Fruit fly (Drosophila melanogaster): ENCODE data around the gene CG14456.

The CG14456 gene

DNA sequence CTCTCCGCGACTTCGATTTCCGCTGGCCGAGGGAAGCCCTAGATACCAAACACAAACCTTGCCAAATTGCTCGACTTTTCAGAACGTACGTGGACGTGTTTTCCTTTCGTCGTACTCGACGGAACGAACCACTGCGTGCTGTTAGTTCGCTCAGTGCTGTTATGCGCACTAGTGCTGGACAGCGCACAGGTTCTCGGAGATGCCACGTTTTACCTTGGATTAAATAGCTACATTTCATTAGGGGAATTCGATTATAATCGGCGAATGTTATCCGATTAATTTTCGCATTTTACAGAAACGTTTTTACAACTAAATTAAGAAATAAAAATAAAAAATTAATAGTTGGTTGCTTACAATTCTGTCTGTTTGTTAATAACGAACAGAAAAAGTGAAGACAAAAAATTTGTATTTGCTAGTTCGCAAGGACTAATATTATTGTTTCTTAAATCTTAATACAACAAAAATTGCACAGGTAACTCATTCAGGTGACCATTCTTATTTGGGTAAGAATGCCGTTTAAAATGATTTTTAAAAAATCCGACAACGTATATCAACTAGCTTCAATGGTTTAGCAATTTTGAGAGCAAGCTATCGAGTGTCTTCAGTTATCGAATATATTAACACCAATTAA is 30.2 kb downstream of the CG14456 start, which contains the start of the genes ArfGAP3 and CG32452 (continued):
- TF ChIP-seq CG5245 (GFP tag; optimal IDR thresholded peaks at IDR 0.05) (peak; percentile 30), pho (GFP tag; optimal IDR thresholded peaks at IDR 0.05) (peak; percentile 74), trh (GFP tag; optimal IDR thresholded peaks at IDR 0.05) (no peak), HLHmδ (GFP tag; optimal IDR thresholded peaks at IDR 0.05) (peak; percentile 56), ato (GFP tag; IDR thresholded peaks at IDR 0.05; ENCODE audit: partially characterized antibody) (no peak), Fer1 (GFP tag; optimal IDR thresholded peaks at IDR 0.05) (no peak), fd3F (GFP tag; optimal IDR thresholded peaks at IDR 0.05) (peak; percentile 64), Asciz (GFP tag; optimal IDR thresholded peaks at IDR 0.05) (peak; percentile 25), CG17829 (tag; optimal IDR thresholded peaks at IDR 0.05) (peak; percentile 82), pfk (GFP tag; optimal IDR thresholded peaks at IDR 0.05) (peak; percentile 78), CG32532 (GFP tag; IDR thresholded peaks at IDR 0.05) (peak; percentile 82), CG9609 (GFP tag; optimal IDR thresholded peaks at IDR 0.05) (peak; percentile 58), CkIIα-i1 (GFP tag; IDR thresholded peaks at IDR 0.05) (no peak), jumu (GFP tag; optimal IDR thresholded peaks at IDR 0.05) (peak; percentile 39), MESR4 (GFP tag; optimal IDR thresholded peaks at IDR 0.05) (peak; percentile 98), HmgD (GFP tag; optimal IDR thresholded peaks at IDR 0.05) (peak; percentile 41), jigr1 (GFP tag; IDR thresholded peaks at IDR 0.05) (no peak), cg (GFP tag; optimal IDR thresholded peaks at IDR 0.05) (no peak), crol (GFP tag; IDR thresholded peaks at IDR 0.05) (no peak), run (tag; optimal IDR thresholded peaks at IDR 0.05) (peak; percentile 8), trem (tag; optimal IDR thresholded peaks at IDR 0.05) (peak; percentile 76), CG18619 (GFP tag; optimal IDR thresholded peaks at IDR 0.05) (peak; percentile 74), C15 (GFP tag; IDR thresholded peaks at IDR 0.05) (0 out of 3 replicates have a peak, but pooled peaks have one; percentile 8), chm (GFP tag; IDR thresholded peaks at IDR 0.05) (peak; percentile 53; the same call in 1 of the 2 replicates), NK7.1 (GFP tag; optimal IDR thresholded peaks at IDR 0.05) (no peak), Hr39 (optimal IDR thresholded peaks at IDR 0.05) (no peak), Dek (tag; optimal IDR thresholded peaks at IDR 0.05) (peak; percentile 61), D19B (GFP tag; optimal IDR thresholded peaks at IDR 0.05) (peak; percentile 45), CG17186 (GFP tag; optimal IDR thresholded peaks at IDR 0.05) (peak; percentile 100), CG1024 (GFP tag; IDR thresholded peaks at IDR 0.05) (0 out of 2 replicates have a peak, but pooled peaks have one; percentile 28), Deaf1 (tag; optimal IDR thresholded peaks at IDR 0.05) (peak; percentile 76), dati (GFP tag; IDR thresholded peaks at IDR 0.05) (no peak), Rfx (GFP tag; IDR thresholded peaks at IDR 0.05) (peak; percentile 86), tup (GFP tag; optimal IDR thresholded peaks at IDR 0.05) (no peak), HmgZ (tag; optimal IDR thresholded peaks at IDR 0.05) (peak; percentile 58), Oli (tag; optimal IDR thresholded peaks at IDR 0.05) (peak; percentile 57), CG8089 (GFP tag; optimal IDR thresholded peaks at IDR 0.05) (peak; percentile 33), tin (GFP tag; optimal IDR thresholded peaks at IDR 0.05) (peak; percentile 72), nerfin-1 (tag; optimal IDR thresholded peaks at IDR 0.05) (peak; percentile 75), CG15073 (GFP tag; optimal IDR thresholded peaks at IDR 0.05) (no peak), Sin3A (optimal IDR thresholded peaks at IDR 0.05) (peak; percentile 10), CG11560 (tag; IDR thresholded peaks at IDR 0.05) (peak; percentile 98), knrl (GFP tag; IDR thresholded peaks at IDR 0.05; ENCODE audit: partially characterized antibody) (peak; percentile 49; the same call in 2 of the 3 replicates), CG8290 (GFP tag; optimal IDR thresholded peaks at IDR 0.05) (peak; percentile 66), CG8290 (tag; optimal IDR thresholded peaks at IDR 0.05) (peak; percentile 24 to 71), CG31224 (GFP tag; IDR thresholded peaks at IDR 0.05) (peak; percentile 41; the same call in 1 of the 2 replicates), Trl (optimal IDR thresholded peaks at IDR 0.05) (no peak), Trl (GFP tag; optimal IDR thresholded peaks at IDR 0.05) (peak; percentile 55), CG15011 (GFP tag; optimal IDR thresholded peaks at IDR 0.05) (peak; percentile 21), hbn (GFP tag; IDR thresholded peaks at IDR 0.05; ENCODE audit: partially characterized antibody) (peak; percentile 67), MBD-R2 (GFP tag; IDR thresholded peaks at IDR 0.05) (peak; percentile 22)
